Worm (Caenorhabditis elegans) whole organism, young adult: Measurements from ENCODE around the gene Y44A6B.3.

ENCODE experiments used
- B0019.2 ChIP-seq: fragments of 200-800 bp; sonication (Bioruptor generic); conservative IDR thresholded peaks from 2 replicates; pipeline ENCODE4 v1.3.6; 2022; ENCODE audit warnings: missing genetic modification reagents, missing genetic modification characterization, missing compliant biosample characterization
- F33H1.4 ChIP-seq: fragments of 200-800 bp; sonication (Bioruptor generic); IDR thresholded peaks from 2 replicates; pipeline ENCODE4 v1.3.6; 2022; ENCODE audit warnings: missing genetic modification reagents, missing genetic modification characterization, missing compliant biosample characterization
- F37B4.10 ChIP-seq: fragments of 200-800 bp; sonication (Bioruptor generic); IDR thresholded peaks from 2 replicates; pipeline ENCODE4 v1.3.6; 2022; ENCODE audit warnings: missing genetic modification characterization, missing compliant biosample characterization
- F55B11.4 ChIP-seq: sonication (generic microtip); optimal IDR thresholded peaks from 2 replicates; lab custom pipeline; 2016; ENCODE audit warnings: missing compliant biosample characterization, missing genetic modification characterization, borderline replicate concordance; ENCODE audit not compliant: insufficient read depth
- Y53F4B.3 ChIP-seq: fragments of 200-800 bp; sonication (Bioruptor generic); IDR thresholded peaks from 2 replicates; pipeline ENCODE4 v1.3.6; 2022; ENCODE audit warnings: missing genetic modification reagents, missing genetic modification characterization, missing compliant biosample characterization
- Y95B8A.8 ChIP-seq: fragments of 200-800 bp; sonication (Bioruptor generic); IDR thresholded peaks from 2 replicates; pipeline ENCODE4 v1.3.6; 2022; ENCODE audit warnings: missing genetic modification reagents, missing genetic modification characterization, missing compliant biosample characterization
- ZK185.1 ChIP-seq: sonication (generic microtip); optimal IDR thresholded peaks from 2 replicates; lab custom pipeline; 2016; ENCODE audit warnings: mild to moderate bottlenecking, missing genetic modification characterization, missing compliant biosample characterization; ENCODE audit not compliant: poor library complexity, severe bottlenecking
- akir-1 ChIP-seq: fragments of 200-800 bp; sonication (Bioruptor generic); optimal IDR thresholded peaks from 2 replicates; lab custom pipeline; 2018; ENCODE audit warnings: mild to moderate bottlenecking, missing genetic modification characterization, moderate library complexity, missing compliant biosample characterization
- aptf-3 ChIP-seq: fragments of 200-800 bp; sonication (Bioruptor generic); IDR thresholded peaks from 2 replicates; pipeline ENCODE4 v1.3.6; 2022; ENCODE audit warnings: missing genetic modification characterization, missing compliant biosample characterization
- attf-6 ChIP-seq: fragments of 200-800 bp; sonication (Bioruptor generic); IDR thresholded peaks from 2 replicates; pipeline ENCODE4 v1.3.6; 2022; ENCODE audit warnings: missing genetic modification reagents, missing genetic modification characterization, missing compliant biosample characterization
- cebp-2 ChIP-seq: fragments of 200-800 bp; sonication (Bioruptor generic); IDR thresholded peaks from 2 replicates; pipeline ENCODE4 v1.3.6; 2022; ENCODE audit warnings: missing genetic modification characterization, missing compliant biosample characterization
- ceh-100 ChIP-seq: fragments of 200-800 bp; sonication (Bioruptor generic); IDR thresholded peaks from 2 replicates; pipeline ENCODE4 v1.3.6; 2022; ENCODE audit warnings: missing genetic modification reagents, missing genetic modification characterization, missing compliant biosample characterization
- ceh-79 ChIP-seq: sonication (generic microtip); optimal IDR thresholded peaks from 2 replicates; lab custom pipeline; 2017; ENCODE audit warnings: mild to moderate bottlenecking, missing genetic modification characterization, missing compliant biosample characterization
- ceh-91 ChIP-seq: fragments of 200-800 bp; sonication (Bioruptor generic); IDR thresholded peaks from 2 replicates; pipeline ENCODE4 v1.3.6; 2022; ENCODE audit warnings: missing genetic modification reagents, missing genetic modification characterization, missing compliant biosample characterization
- dox-1 ChIP-seq: fragments of 200-800 bp; sonication (Bioruptor generic); IDR thresholded peaks from 2 replicates; pipeline ENCODE4 v1.3.6; 2022; ENCODE audit warnings: missing genetic modification reagents, missing genetic modification characterization, missing compliant biosample characterization
- dpff-1 ChIP-seq: sonication (generic microtip); optimal IDR thresholded peaks from 2 replicates; lab custom pipeline; 2017; ENCODE audit warnings: mild to moderate bottlenecking, missing genetic modification characterization, missing compliant biosample characterization
- egl-18 ChIP-seq: fragments of 200-800 bp; sonication (Bioruptor generic); IDR thresholded peaks from 2 replicates; pipeline ENCODE4 v1.3.6; 2022; ENCODE audit warnings: missing genetic modification reagents, missing genetic modification characterization, missing compliant biosample characterization
- him-1 ChIP-seq: sonication (generic microtip); optimal IDR thresholded peaks from 2 replicates; lab custom pipeline; 2016; ENCODE audit warnings: missing genotype, missing genetic modification reagents, missing genetic modification characterization, missing compliant biosample characterization
- hlh-12 ChIP-seq: sonication (generic microtip); optimal IDR thresholded peaks from 2 replicates; lab custom pipeline; 2016; ENCODE audit warnings: missing genetic modification characterization, missing compliant biosample characterization
- hsf-1 ChIP-seq: fragments of 200-800 bp; sonication (Bioruptor generic); IDR thresholded peaks from 2 replicates; pipeline ENCODE4 v1.3.6; 2022; ENCODE audit warnings: missing genetic modification reagents, missing genetic modification characterization, missing compliant biosample characterization
- let-526 ChIP-seq: fragments of 200-800 bp; sonication (Bioruptor generic); IDR thresholded peaks from 2 replicates; pipeline ENCODE4 v1.3.6; 2022; ENCODE audit warnings: missing genetic modification reagents, missing genetic modification characterization, missing compliant biosample characterization
- let-607 ChIP-seq, 2 experiments: fragments of 200-800 bp in 1 of 2; sonication (Bioruptor generic) in 1 of 2; sonication (generic microtip) in 1 of 2; optimal IDR thresholded peaks; 2 replicates each; lab custom pipeline; 2016 to 2018; ENCODE audit warnings: mild to moderate bottlenecking in 2 of 2, missing compliant biosample characterization in 2 of 2, missing genetic modification characterization in 2 of 2, moderate library complexity in 2 of 2, missing genotype in 1 of 2
- lin-35 ChIP-seq, 3 experiments: fragments of 150-350 bp in 2 of 3; sonication (generic microtip) in 1 of 3; optimal IDR thresholded peaks; 2 replicates each; lab custom pipeline; 2014 to 2018; ENCODE audit warnings: missing biosample characterization in 3 of 3, missing genetic modification characterization in 3 of 3, missing genetic modification reagents in 3 of 3
- lin-40 ChIP-seq: sonication (generic microtip); optimal IDR thresholded peaks from 2 replicates; lab custom pipeline; 2016; ENCODE audit warnings: missing genetic modification characterization, mild to moderate bottlenecking, missing compliant biosample characterization, missing genotype, missing genetic modification reagents
- lin-54 ChIP-seq: fragments of 200-800 bp; sonication (Bioruptor generic); optimal IDR thresholded peaks from 2 replicates; lab custom pipeline; 2018; ENCODE audit warnings: mild to moderate bottlenecking, missing genetic modification characterization, missing compliant biosample characterization
- lir-1 ChIP-seq: fragments of 200-800 bp; sonication (Bioruptor generic); conservative IDR thresholded peaks from 2 replicates; pipeline ENCODE4 v1.3.6; 2022; ENCODE audit warnings: missing genetic modification reagents, missing genetic modification characterization, missing compliant biosample characterization
- lsl-1 ChIP-seq: fragments of 200-800 bp; sonication (Bioruptor generic); optimal IDR thresholded peaks from 2 replicates; lab custom pipeline; 2018; ENCODE audit warnings: mild to moderate bottlenecking, missing genetic modification characterization, moderate library complexity, missing compliant biosample characterization
- lsy-27 ChIP-seq: sonication (generic microtip); optimal IDR thresholded peaks from 2 replicates; lab custom pipeline; 2017; ENCODE audit warnings: missing genetic modification characterization, mild to moderate bottlenecking, missing compliant biosample characterization, antibody characterized with exemption, missing genotype, borderline replicate concordance; ENCODE audit not compliant: insufficient read depth
- mxl-1 ChIP-seq: sonication (generic microtip); optimal IDR thresholded peaks from 2 replicates; lab custom pipeline; 2016; ENCODE audit warnings: missing genetic modification characterization, missing compliant biosample characterization
- nfya-2 ChIP-seq: fragments of 200-800 bp; sonication (Bioruptor generic); IDR thresholded peaks from 2 replicates; pipeline ENCODE4 v1.3.6; 2022; ENCODE audit warnings: missing genetic modification reagents, missing genetic modification characterization, missing compliant biosample characterization
- pbrm-1 ChIP-seq: fragments of 200-800 bp; sonication (Bioruptor generic); IDR thresholded peaks from 2 replicates; pipeline ENCODE4 v1.3.6; 2022; ENCODE audit warnings: missing genetic modification reagents, missing genetic modification characterization, missing compliant biosample characterization
- repo-1 ChIP-seq: sonication (generic microtip); optimal IDR thresholded peaks from 2 replicates; lab custom pipeline; 2017; ENCODE audit warnings: mild to moderate bottlenecking, missing genetic modification characterization, missing compliant biosample characterization
- sdz-38 ChIP-seq: sonication (generic microtip); optimal IDR thresholded peaks from 2 replicates; lab custom pipeline; 2016; ENCODE audit warnings: missing genotype, missing genetic modification characterization, missing compliant biosample characterization
- snpc-1.1 ChIP-seq: sonication (generic microtip); optimal IDR thresholded peaks from 2 replicates; lab custom pipeline; 2017; ENCODE audit warnings: missing genetic modification characterization, mild to moderate bottlenecking, missing compliant biosample characterization, antibody characterized with exemption, moderate library complexity, missing genotype, missing genetic modification reagents; ENCODE audit not compliant: insufficient read depth
- snpc-1.3 ChIP-seq: sonication (generic microtip); optimal IDR thresholded peaks from 2 replicates; lab custom pipeline; 2017; ENCODE audit warnings: missing genetic modification characterization, mild to moderate bottlenecking, missing compliant biosample characterization, antibody characterized with exemption, moderate library complexity, missing genotype, missing genetic modification reagents; ENCODE audit not compliant: insufficient read depth
- somi-1 ChIP-seq: fragments of 200-800 bp; sonication (Bioruptor generic); optimal IDR thresholded peaks from 2 replicates; lab custom pipeline; 2018; ENCODE audit warnings: mild to moderate bottlenecking, missing genetic modification characterization, missing compliant biosample characterization
- unc-130 ChIP-seq: sonication (generic microtip); optimal IDR thresholded peaks from 2 replicates; lab custom pipeline; 2016; ENCODE audit warnings: missing genetic modification reagents, missing genetic modification characterization, missing compliant biosample characterization
- xnd-1 ChIP-seq: sonication (generic microtip); optimal IDR thresholded peaks from 2 replicates; lab custom pipeline; 2016; ENCODE audit warnings: missing genotype, missing genetic modification reagents, missing genetic modification characterization, missing compliant biosample characterization
- zfh-2 ChIP-seq: fragments of 200-800 bp; sonication (Bioruptor generic); conservative IDR thresholded peaks from 2 replicates; pipeline ENCODE4 v1.3.6; 2022; ENCODE audit warnings: missing genetic modification reagents, missing genetic modification characterization, missing compliant biosample characterization
- ztf-22 ChIP-seq: fragments of 200-800 bp; sonication (Bioruptor generic); optimal IDR thresholded peaks from 2 replicates; lab custom pipeline; 2018; ENCODE audit warnings: mild to moderate bottlenecking, missing genetic modification characterization, moderate library complexity, missing compliant biosample characterization
- ztf-26 ChIP-seq: sonication (generic microtip); optimal IDR thresholded peaks from 2 replicates; lab custom pipeline; 2017; ENCODE audit warnings: missing genetic modification characterization, missing compliant biosample characterization

The Y44A6B.3 gene

ce11 chrV:20681120-20681519, 42.9 kb upstream of the Y44A6B.3 start, which contains the start of gene srsx-35:
Gene srsx-35 (plus strand): TSS chrV:20681420.
- no peak for TF ChIP-seq hlh-12 (tag; lab: Kevin White, UChicago)
- TF ChIP-seq ceh-79 (tag; lab: Kevin White, UChicago): no peak
- no peak for TF ChIP-seq unc-130
- no peak for TF ChIP-seq ztf-22 (GFP tag; lab: Kevin White, UChicago)
- no peak for TF ChIP-seq him-1 (tag; lab: Kevin White, UChicago)
- no peak for TF ChIP-seq ceh-91 (GFP tag; lab: Robert Waterston, UW)
- no peak for TF ChIP-seq sdz-38 (tag; lab: Kevin White, UChicago)
- no peak for TF ChIP-seq B0019.2 (GFP tag; lab: Robert Waterston, UW)
- TF ChIP-seq ceh-100 (GFP tag; lab: Robert Waterston, UW): no peak
- TF ChIP-seq F55B11.4 (tag; lab: Kevin White, UChicago): no peak
- no peak for TF ChIP-seq akir-1
- TF ChIP-seq Y95B8A.8 (GFP tag; lab: Robert Waterston, UW): no peak
- TF ChIP-seq hsf-1 (GFP tag; lab: Robert Waterston, UW): no peak
- TF ChIP-seq xnd-1 (tag; lab: Kevin White, UChicago): no peak
- TF ChIP-seq lsy-27 (tag; lab: Kevin White, UChicago): no peak
- no peak for TF ChIP-seq nfya-2 (GFP tag; lab: Robert Waterston, UW)
- no peak for TF ChIP-seq F37B4.10 (GFP tag; lab: Robert Waterston, UW)
- TF ChIP-seq, all 124 proteins: peak for 0

ce11 chrV:20680189-20680588, 41.9 kb upstream of the Y44A6B.3 start:
- TF ChIP-seq egl-18 (GFP tag; lab: Robert Waterston, UW) (no peak), let-526 (GFP tag; lab: Robert Waterston, UW) (no peak), cebp-2 (no peak), somi-1 (GFP tag; lab: Kevin White, UChicago) (no peak), ceh-91 (GFP tag; lab: Robert Waterston, UW) (no peak), dpff-1 (tag; lab: Kevin White, UChicago) (no peak), lin-54 (GFP tag; lab: Kevin White, UChicago) (no peak), mxl-1 (tag; lab: Kevin White, UChicago) (no peak)
- TF ChIP-seq, all 124 proteins: peak for 0

- TF ChIP-seq attf-6 (GFP tag; lab: Robert Waterston, UW) (no peak), Y53F4B.3 (GFP tag; lab: Robert Waterston, UW) (no peak), zfh-2 (GFP tag; lab: Robert Waterston, UW) (peak; percentile 54; the same call in 1 of the 2 replicates)
These were observed 32.4 kb upstream of the Y44A6B.3 start for ce11 chrV:20670625-20671024.

ce11 chrV:20666905-20667304, 28.7 kb upstream of the Y44A6B.3 start, which contains the start of gene mlt-11:
Gene mlt-11 (plus strand): TSS chrV:20667205.
- TF ChIP-seq zfh-2 (GFP tag; lab: Robert Waterston, UW) (no peak), snpc-1.1 (tag; lab: Kevin White, UChicago) (no peak)
- TF ChIP-seq, all 124 proteins: peak for 0

- TF ChIP-seq ztf-22 (GFP tag; lab: Kevin White, UChicago) (no peak), dox-1 (GFP tag; lab: Robert Waterston, UW) (no peak), lin-35 (GFP tag; optimal IDR thresholded peaks at IDR 0.05; lab: Kevin White, UChicago) (no peak), unc-130 (no peak), snpc-1.3 (tag; lab: Kevin White, UChicago) (no peak), ZK185.1 (tag; lab: Kevin White, UChicago) (no peak), lsl-1 (GFP tag; lab: Kevin White, UChicago) (no peak), lir-1 (GFP tag; lab: Robert Waterston, UW) (no peak), pbrm-1 (GFP tag; lab: Robert Waterston, UW) (no peak), aptf-3 (no peak), ztf-26 (tag; lab: Kevin White, UChicago) (no peak), let-607 (tag; optimal IDR thresholded peaks at IDR 0.05; lab: Kevin White, UChicago) (no peak), repo-1 (tag; lab: Kevin White, UChicago) (no peak), nfya-2 (GFP tag; lab: Robert Waterston, UW) (no peak), lin-40 (tag; lab: Kevin White, UChicago) (no peak), F33H1.4 (no peak)
These were observed 26.7 kb upstream of the Y44A6B.3 start for ce11 chrV:20664930-20665329.
